Worm (Caenorhabditis elegans) whole organism, midembryonic: ENCODE data around the gene frm-2.

Source experiments
- T22C8.4 ChIP-seq: fragments of 200-800 bp; sonication (Bioruptor generic); IDR thresholded peaks from 2 replicates; pipeline ENCODE4 v1.3.6; 2022; ENCODE audit warnings: missing genetic modification characterization, missing compliant biosample characterization
- flt-1 ChIP-seq: fragments of 200-800 bp; sonication (Bioruptor generic); IDR thresholded peaks from 2 replicates; pipeline ENCODE4 v1.3.6; 2022; ENCODE audit warnings: missing genetic modification characterization, missing compliant biosample characterization
- med-1 ChIP-seq: sonication (generic microtip); optimal IDR thresholded peaks from 2 replicates; lab custom pipeline; 2017; ENCODE audit warnings: missing genetic modification characterization, mild to moderate bottlenecking, missing compliant biosample characterization, antibody characterized with exemption, missing genetic modification reagents; ENCODE audit not compliant: insufficient read depth
- ref-1 ChIP-seq: fragments of 200-800 bp; sonication (Bioruptor generic); conservative IDR thresholded peaks from 2 replicates; pipeline ENCODE4 v1.3.6; 2022; ENCODE audit warnings: missing genetic modification reagents, missing genetic modification characterization, missing compliant biosample characterization
- tab-1 ChIP-seq: fragments of 200-800 bp; sonication (Bioruptor generic); IDR thresholded peaks from 2 replicates; pipeline ENCODE4 v1.3.6; 2022; ENCODE audit warnings: missing genetic modification characterization, missing compliant biosample characterization
- ztf-23 ChIP-seq: fragments of 200-800 bp; sonication (Bioruptor generic); IDR thresholded peaks from 2 replicates; pipeline ENCODE4 v1.3.6; 2022; ENCODE audit warnings: missing genetic modification reagents, missing genetic modification characterization, missing compliant biosample characterization
- ztf-29 ChIP-seq: fragments of 200-800 bp; sonication (Bioruptor generic); IDR thresholded peaks from 2 replicates; pipeline ENCODE4 v1.3.6; 2022; ENCODE audit warnings: missing genetic modification reagents, missing genetic modification characterization, missing compliant biosample characterization

- TF ChIP-seq tab-1 (GFP tag; lab: Robert Waterston, UW) (no peak), ztf-23 (no peak), flt-1 (GFP tag; lab: Robert Waterston, UW) (no peak), ztf-29 (no peak), T22C8.4 (GFP tag; lab: Robert Waterston, UW) (no peak), med-1 (GFP tag; lab: Kevin White, UChicago) (no peak), ref-1 (no peak)
Measured at ce11 chrIII:6030483-6030882, 48.6 kb upstream of the frm-2 start, which contains the start of gene ZK328.6.
